Fruit fly (Drosophila melanogaster): Measurements from ENCODE around the gene oaf.

Gene oaf

DNA sequence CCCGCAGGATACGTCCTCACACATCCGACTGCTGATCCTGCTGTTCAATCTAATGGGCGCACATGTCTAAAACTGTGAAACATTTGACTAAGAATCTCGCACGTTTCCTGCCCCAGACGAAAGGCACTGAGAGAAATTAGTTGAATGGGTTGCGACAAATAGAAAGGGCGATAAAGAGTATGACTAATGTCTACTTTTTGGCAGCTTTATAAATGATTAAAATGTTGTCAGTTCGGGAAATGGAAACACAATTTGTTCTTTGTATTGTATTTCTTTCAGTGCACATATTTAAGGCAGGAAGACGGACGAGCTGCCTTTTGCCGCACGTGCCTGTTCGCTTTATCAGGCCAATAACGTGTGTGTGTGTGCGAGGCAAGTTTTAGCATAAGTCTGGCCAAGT lies 35.3 kb downstream of the oaf start (continued):
- TF ChIP-seq knrl (GFP tag; IDR thresholded peaks at IDR 0.05; ENCODE audit: partially characterized antibody), result no peak
- no peak for TF ChIP-seq kah (GFP tag; optimal IDR thresholded peaks at IDR 0.05)
- no peak for TF ChIP-seq cad (GFP tag; optimal IDR thresholded peaks at IDR 0.05)
- no peak for TF ChIP-seq Doc3 (GFP tag; IDR thresholded peaks at IDR 0.05; ENCODE audit: partially characterized antibody)
- peak; percentile 54; the same call in 2 of the 3 replicates for TF ChIP-seq ci (GFP tag; IDR thresholded peaks at IDR 0.05)
- no peak for TF ChIP-seq sim (GFP tag; IDR thresholded peaks at IDR 0.05)
- TF ChIP-seq ATbp (GFP tag; optimal IDR thresholded peaks at IDR 0.05), result peak; percentile 19
- TF ChIP-seq ap (GFP tag; IDR thresholded peaks at IDR 0.05), result no peak
- no peak for TF ChIP-seq CG18262 (tag; optimal IDR thresholded peaks at IDR 0.05)
- no peak for TF ChIP-seq dimm (GFP tag; IDR thresholded peaks at IDR 0.05)
- TF ChIP-seq dysf (GFP tag; IDR thresholded peaks at IDR 0.05), result 0 out of 3 replicates have a peak, but pooled peaks have one; percentile 46
- no peak for TF ChIP-seq vnd (GFP tag; IDR thresholded peaks at IDR 0.05; ENCODE audit: partially characterized antibody)
- TF ChIP-seq wek (GFP tag; optimal IDR thresholded peaks at IDR 0.05), result no peak
- TF ChIP-seq CG42726 (GFP tag; IDR thresholded peaks at IDR 0.05; ENCODE audit: partially characterized antibody), result no peak
- TF ChIP-seq mirr (GFP tag; optimal IDR thresholded peaks at IDR 0.05), result no peak
- no peak for TF ChIP-seq CG7987 (GFP tag; optimal IDR thresholded peaks at IDR 0.05)
- 0 out of 2 replicates have a peak, but pooled peaks have one; percentile 39 for TF ChIP-seq Atf6 (GFP tag; IDR thresholded peaks at IDR 0.05)
- TF ChIP-seq CG11093 (GFP tag; IDR thresholded peaks at IDR 0.05), result no peak
- no peak for TF ChIP-seq YL-1 (GFP tag; optimal IDR thresholded peaks at IDR 0.05)
- TF ChIP-seq Xbp1 (GFP tag; optimal IDR thresholded peaks at IDR 0.05), result peak; percentile 32
- TF ChIP-seq CG11723 (GFP tag; optimal IDR thresholded peaks at IDR 0.05), result no peak
- no peak for TF ChIP-seq Max (GFP tag; optimal IDR thresholded peaks at IDR 0.05)
- no peak for TF ChIP-seq kay (GFP tag; optimal IDR thresholded peaks at IDR 0.05)
- TF ChIP-seq gce (GFP tag; IDR thresholded peaks at IDR 0.05), result no peak
- TF ChIP-seq Usf (GFP tag; optimal IDR thresholded peaks at IDR 0.05), result no peak
- TF ChIP-seq CG11696 (GFP tag; IDR thresholded peaks at IDR 0.05), result no peak
- TF ChIP-seq p53 (GFP tag; optimal IDR thresholded peaks at IDR 0.05), result no peak
- TF ChIP-seq Chrac-16 (GFP tag; optimal IDR thresholded peaks at IDR 0.05), result no peak
- TF ChIP-seq CG16779 (GFP tag; IDR thresholded peaks at IDR 0.05), result no peak
- TF ChIP-seq Poxn (GFP tag; IDR thresholded peaks at IDR 0.05), result 0 out of 2 replicates have a peak, but pooled peaks have one; percentile 7
- no peak for TF ChIP-seq CG17829 (tag; optimal IDR thresholded peaks at IDR 0.05)
- TF ChIP-seq Xrp1 (GFP tag; IDR thresholded peaks at IDR 0.05), result no peak
- peak; percentile 42 for TF ChIP-seq gem (tag; optimal IDR thresholded peaks at IDR 0.05)
- no peak for TF ChIP-seq Dp (GFP tag; optimal IDR thresholded peaks at IDR 0.05)
- TF ChIP-seq toy (GFP tag; IDR thresholded peaks at IDR 0.05), result no peak
- no peak for TF ChIP-seq jigr1 (GFP tag; IDR thresholded peaks at IDR 0.05)
- TF ChIP-seq cg (GFP tag; optimal IDR thresholded peaks at IDR 0.05), result no peak
- TF ChIP-seq Meics (GFP tag; optimal IDR thresholded peaks at IDR 0.05), result peak; percentile 32
- no peak for TF ChIP-seq CG13287 (GFP tag; IDR thresholded peaks at IDR 0.05; ENCODE audit: partially characterized antibody)
- TF ChIP-seq al (GFP tag; IDR thresholded peaks at IDR 0.05), result no peak
- TF ChIP-seq gfzf (GFP tag; optimal IDR thresholded peaks at IDR 0.05), result no peak
- TF ChIP-seq aop (GFP tag; IDR thresholded peaks at IDR 0.05), result no peak
- TF ChIP-seq Atf3 (GFP tag; optimal IDR thresholded peaks at IDR 0.05), result no peak
- peak; percentile 2 for TF ChIP-seq CG8924 (tag; optimal IDR thresholded peaks at IDR 0.05)
- TF ChIP-seq kni (GFP tag; optimal IDR thresholded peaks at IDR 0.05), result no peak
- TF ChIP-seq danr (GFP tag; IDR thresholded peaks at IDR 0.05), result no peak
- TF ChIP-seq sob (GFP tag; IDR thresholded peaks at IDR 0.05), result 0 out of 2 replicates have a peak, but pooled peaks have one; percentile 37
- TF ChIP-seq repo (GFP tag; optimal IDR thresholded peaks at IDR 0.05), result no peak
- no peak for TF ChIP-seq psq (GFP tag; optimal IDR thresholded peaks at IDR 0.05)
- TF ChIP-seq Antp (GFP tag; optimal IDR thresholded peaks at IDR 0.05), result peak; percentile 41
- no peak for TF ChIP-seq Pdp1 (GFP tag; optimal IDR thresholded peaks at IDR 0.05)
- TF ChIP-seq tna (GFP tag; IDR thresholded peaks at IDR 0.05; ENCODE audit: partially characterized antibody), result no peak
